Worm (Caenorhabditis elegans): ENCODE results near the gene cest-5.2.

DNA sequence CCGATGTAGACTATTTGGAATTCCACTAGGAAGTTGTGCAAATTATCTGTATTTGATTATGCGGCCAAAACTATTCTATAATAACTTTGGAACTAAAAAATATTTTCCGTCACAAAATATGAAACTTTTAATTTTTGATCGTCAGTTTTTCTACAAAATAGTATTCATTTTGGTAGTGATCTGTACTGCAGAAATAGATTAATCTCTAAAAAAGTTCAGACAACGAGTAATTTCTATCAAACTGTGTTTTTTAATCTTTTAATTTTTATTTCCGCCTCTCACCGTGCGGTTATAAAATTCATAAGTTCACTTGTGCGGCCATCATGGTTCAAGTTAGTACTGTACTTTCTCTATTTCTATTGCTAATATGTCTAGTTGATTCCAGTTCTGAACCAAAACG lies 10.5 kb upstream of the cest-5.2 start, which contains the start of gene C01B10.7:
- TF ChIP-seq F55B11.4 (tag; optimal IDR thresholded peaks at IDR 0.05; ENCODE audit: borderline replicate concordance, insufficient read depth): no peak
- no peak for TF ChIP-seq F49E8.2 (tag; optimal IDR thresholded peaks at IDR 0.05; ENCODE audit: insufficient read depth)
- no peak for TF ChIP-seq T07F8.4 (tag; optimal IDR thresholded peaks at IDR 0.05)
- no peak for TF ChIP-seq lsy-27 (tag; optimal IDR thresholded peaks at IDR 0.05; ENCODE audit: borderline replicate concordance, insufficient read depth)
- no peak for TF ChIP-seq egrh-3 (GFP tag; IDR thresholded peaks at IDR 0.05)
- TF ChIP-seq pha-4 (tag; optimal IDR thresholded peaks at IDR 0.05): no peak
- TF ChIP-seq lag-1 (GFP tag; IDR thresholded peaks at IDR 0.05): no peak
- no peak for TF ChIP-seq attf-5 (GFP tag; optimal IDR thresholded peaks at IDR 0.05)
- no peak for TF ChIP-seq ama-1 (optimal IDR thresholded peaks at IDR 0.05)
- no peak for TF ChIP-seq ama-1 (GFP tag; optimal IDR thresholded peaks at IDR 0.05)
- TF ChIP-seq aptf-3 (GFP tag; IDR thresholded peaks at IDR 0.05): no peak

Measured in whole organism, young adult.